Worm (Caenorhabditis elegans) whole organism, L1 larva: Measurements from ENCODE around the gene C08D8.1.
A peak's percentile ranks its signal among the peaks of the same experiment; 100 is the strongest.

Source experiments
- nhr-77 ChIP-seq: fragments of 150-350 bp; optimal IDR thresholded peaks from 2 replicates; lab custom pipeline; 2014; ENCODE audit warnings: missing biosample characterization, missing genetic modification characterization
- pqm-1 ChIP-seq: sonication (generic microtip); optimal IDR thresholded peaks from 3 replicates; lab custom pipeline; 2017; ENCODE audit warnings: missing biosample characterization, missing genetic modification characterization

DNA sequence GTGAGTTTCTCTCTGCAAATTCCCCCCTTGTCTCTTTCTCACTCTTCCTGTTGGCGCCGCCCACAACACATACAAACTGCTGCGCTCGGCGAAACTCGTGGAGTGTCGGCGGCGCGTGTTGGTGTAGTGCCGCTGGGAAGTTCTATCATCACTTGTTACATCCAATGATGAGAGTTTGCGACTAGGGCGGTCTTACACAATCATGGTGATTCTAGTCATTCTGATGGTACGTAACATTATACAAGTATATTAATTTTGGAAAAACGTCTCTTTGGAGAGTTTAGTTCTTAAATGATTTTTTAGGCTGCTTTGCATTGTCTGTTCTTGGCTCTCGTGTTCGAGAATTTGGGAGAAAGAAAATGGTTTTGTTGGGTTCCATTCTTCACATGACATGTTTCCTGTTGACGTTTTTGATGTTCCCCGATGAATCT, 3.4 kb downstream of the C08D8.1 start:
- TF ChIP-seq nhr-77 (tag; lab: Kevin White, UChicago) (peak; percentile 72), pqm-1 (tag; lab: Kevin White, UChicago) (no peak)
